Fruit fly (Drosophila melanogaster) S2 (cell line): ENCODE measurements around the gene BthD.

ENCODE experiments used
- CG8478 ChIP-seq: fragments of >200 bp; optimal IDR thresholded peaks from 2 replicates; lab custom pipeline; 2018
- CTCF ChIP-seq, 2 experiments: fragments of >200 bp; optimal IDR thresholded peaks; 2 replicates each; lab custom pipeline; 2018

DNA sequence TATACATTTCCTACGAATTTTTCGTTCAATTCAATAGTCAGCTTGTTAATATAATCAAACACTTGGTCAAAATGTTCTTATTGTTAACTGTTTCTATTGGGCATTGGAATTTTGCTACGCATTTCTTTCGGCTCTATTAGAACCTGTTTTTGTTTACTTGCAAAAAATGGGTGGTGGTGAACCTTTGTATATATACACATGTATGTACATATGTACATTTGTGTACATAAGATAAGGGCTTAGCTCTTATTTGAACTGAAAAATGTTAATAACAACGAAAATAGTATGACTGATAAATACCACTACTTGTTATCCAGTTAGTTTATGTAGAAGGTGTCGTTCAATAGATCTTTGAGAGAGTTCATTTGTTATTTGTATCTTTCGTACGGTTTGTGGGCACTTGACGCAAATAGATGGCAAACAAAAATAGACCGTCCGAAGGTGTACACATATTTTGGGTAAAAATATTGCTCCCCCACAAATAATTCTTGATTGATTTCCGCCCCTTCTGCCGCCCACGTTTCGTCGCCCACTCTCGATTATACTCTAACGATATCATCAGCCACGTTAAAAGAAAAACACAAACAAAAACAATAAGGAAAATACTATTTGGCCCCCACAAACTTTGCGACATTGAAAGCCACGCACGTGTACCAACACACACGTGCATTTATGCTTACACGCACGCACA is 14.1 kb downstream of the BthD start:
- no peak for TF ChIP-seq CTCF (optimal IDR thresholded peaks at IDR 0.05; lab: Kevin White, UChicago)
- TF ChIP-seq CG8478 (lab: Kevin White, UChicago), result no peak
